Fruit fly (Drosophila melanogaster) whole organism, embryonic: ENCODE data around the gene MsR2.

ENCODE experiments used
- ATbp ChIP-seq: fragments of 200-800 bp; sonication (Bioruptor generic); optimal IDR thresholded peaks from 2 replicates; lab custom pipeline; 2017; ENCODE audit warnings: missing biosample characterization, mild to moderate bottlenecking, missing genetic modification characterization, missing genetic modification reagents
- BEAF-32 ChIP-seq: fragments of 200-800 bp; sonication (Bioruptor generic); optimal IDR thresholded peaks from 3 replicates; lab custom pipeline; 2017; ENCODE audit warnings: missing biosample characterization, missing genetic modification characterization, mild to moderate bottlenecking, moderate library complexity, missing genetic modification reagents
- CG12104 ChIP-seq: fragments of 200-800 bp; sonication (Bioruptor generic); optimal IDR thresholded peaks from 3 replicates; lab custom pipeline; 2016; ENCODE audit warnings: missing biosample characterization, missing genetic modification characterization
- CG1233 ChIP-seq: fragments of 200-800 bp; sonication (Bioruptor generic); optimal IDR thresholded peaks from 4 replicates; lab custom pipeline; 2018; ENCODE audit warnings: missing biosample characterization, mild to moderate bottlenecking, missing genetic modification characterization
- CG15696 ChIP-seq: fragments of 200-800 bp; sonication (Bioruptor generic); optimal IDR thresholded peaks from 2 replicates; lab custom pipeline; 2019; ENCODE audit warnings: missing biosample characterization, mild to moderate bottlenecking, missing genetic modification characterization, moderate library complexity
- CG16863 ChIP-seq: fragments of 200-800 bp; sonication (Bioruptor generic); optimal IDR thresholded peaks from 3 replicates; lab custom pipeline; 2016; ENCODE audit warnings: missing biosample characterization, missing genetic modification characterization
- CG1792 ChIP-seq: fragments of 200-800 bp; sonication (Bioruptor generic); optimal IDR thresholded peaks from 2 replicates; lab custom pipeline; 2016; ENCODE audit warnings: missing biosample characterization, missing genetic modification characterization
- CG30431 ChIP-seq: fragments of 200-800 bp; sonication (Bioruptor generic); optimal IDR thresholded peaks from 2 replicates; lab custom pipeline; 2017; ENCODE audit warnings: missing biosample characterization, missing genetic modification characterization
- CG3726 ChIP-seq: fragments of 200-800 bp; sonication (Bioruptor generic); IDR thresholded peaks from 3 replicates; pipeline ENCODE4, ENCODE4 v1.3.6; 2022; ENCODE audit warnings: missing biosample characterization, missing genetic modification characterization
- CG7372 ChIP-seq: fragments of 200-800 bp; sonication (Bioruptor generic); IDR thresholded peaks from 2 replicates; pipeline ENCODE4 v1.3.6; 2022; ENCODE audit warnings: missing biosample characterization, missing genetic modification characterization
- CG8089 ChIP-seq: fragments of 200-800 bp; sonication (Bioruptor generic); optimal IDR thresholded peaks from 3 replicates; lab custom pipeline; 2016; ENCODE audit warnings: missing biosample characterization, missing genetic modification characterization
- CG9797 ChIP-seq: fragments of 200-800 bp; sonication (Bioruptor generic); optimal IDR thresholded peaks from 3 replicates; lab custom pipeline; 2018; ENCODE audit warnings: missing biosample characterization, mild to moderate bottlenecking, missing genetic modification characterization
- D ChIP-seq, 2 experiments: fragments of 200-800 bp in 1 of 2; fragments of >200 bp in 1 of 2; sonication (Bioruptor generic) in 1 of 2; optimal IDR thresholded peaks; 2 replicates in 1 of 2; 3 replicates in 1 of 2; lab custom pipeline; 2017; ENCODE audit warnings: mild to moderate bottlenecking in 1 of 2, missing biosample characterization in 1 of 2, missing genetic modification characterization in 1 of 2, missing genetic modification reagents in 1 of 2
- HLH54F ChIP-seq: fragments of 200-800 bp; sonication (Bioruptor generic); optimal IDR thresholded peaks from 3 replicates; lab custom pipeline; 2016; ENCODE audit warnings: missing biosample characterization, missing genetic modification characterization
- Hmr ChIP-seq: fragments of 200-800 bp; sonication (Bioruptor generic); optimal IDR thresholded peaks from 3 replicates; lab custom pipeline; 2017; ENCODE audit warnings: mild to moderate bottlenecking, missing biosample characterization, missing genetic modification reagents, missing genetic modification characterization
- Jarid2 ChIP-seq: fragments of 200-800 bp; sonication (Bioruptor generic); optimal IDR thresholded peaks from 3 replicates; lab custom pipeline; 2017; ENCODE audit warnings: mild to moderate bottlenecking, missing biosample characterization, missing genetic modification reagents, missing genetic modification characterization
- Mad ChIP-seq: fragments of 200-800 bp; sonication (Bioruptor generic); optimal IDR thresholded peaks from 2 replicates; lab custom pipeline; 2016; ENCODE audit warnings: missing biosample characterization, missing genetic modification characterization
- Sin3A ChIP-seq: fragments of >200 bp; optimal IDR thresholded peaks from 2 replicates; lab custom pipeline; 2018
- Taf1 ChIP-seq: fragments of 200-800 bp; sonication (Bioruptor generic); IDR thresholded peaks from 2 replicates; pipeline ENCODE4 v1.3.6; 2022; ENCODE audit warnings: missing biosample characterization, missing genetic modification characterization
- ac ChIP-seq: fragments of 200-800 bp; sonication (Bioruptor generic); optimal IDR thresholded peaks from 3 replicates; lab custom pipeline; 2017; ENCODE audit warnings: missing biosample characterization, mild to moderate bottlenecking, missing genetic modification characterization
- aop ChIP-seq: fragments of 200-800 bp; sonication (Bioruptor generic); IDR thresholded peaks from 2 replicates; pipeline ENCODE4 v1.3.6; 2022; ENCODE audit warnings: missing biosample characterization, missing genetic modification characterization
- br ChIP-seq: fragments of >200 bp; optimal IDR thresholded peaks from 2 replicates; lab custom pipeline; 2017
- ems ChIP-seq: fragments of 200-800 bp; sonication (Bioruptor generic); optimal IDR thresholded peaks from 3 replicates; lab custom pipeline; 2016; ENCODE audit warnings: missing biosample characterization, missing genetic modification characterization
- esg ChIP-seq: fragments of 200-800 bp; sonication (Bioruptor generic); conservative IDR thresholded peaks from 2 replicates; pipeline ENCODE4 v1.3.6; 2022; ENCODE audit warnings: missing biosample characterization, missing genetic modification characterization
- ewg ChIP-seq: fragments of 200-800 bp; sonication (Bioruptor generic); optimal IDR thresholded peaks from 3 replicates; lab custom pipeline; 2017; ENCODE audit warnings: mild to moderate bottlenecking, missing biosample characterization, missing genetic modification reagents, missing genetic modification characterization
- exex ChIP-seq: fragments of 200-800 bp; sonication (Bioruptor generic); optimal IDR thresholded peaks from 4 replicates; lab custom pipeline; 2018; ENCODE audit warnings: missing biosample characterization, mild to moderate bottlenecking, missing genetic modification characterization, moderate library complexity
- ham ChIP-seq: fragments of 200-800 bp; sonication (Bioruptor generic); IDR thresholded peaks from 2 replicates; pipeline ENCODE4 v1.3.6; 2022; ENCODE audit warnings: missing biosample characterization, missing genetic modification characterization
- jigr1 ChIP-seq: fragments of 200-800 bp; sonication (Bioruptor generic); IDR thresholded peaks from 3 replicates; pipeline ENCODE4 v1.3.6; 2022; ENCODE audit warnings: missing biosample characterization, missing genetic modification characterization
- knrl ChIP-seq: fragments of 200-800 bp; sonication (Bioruptor generic); IDR thresholded peaks from 3 replicates; pipeline ENCODE4 v1.3.6; 2022; ENCODE audit warnings: missing biosample characterization, missing genetic modification characterization; ENCODE audit not compliant: partially characterized antibody
- mirr ChIP-seq: fragments of 200-800 bp; sonication (Bioruptor generic); optimal IDR thresholded peaks from 3 replicates; lab custom pipeline; 2018; ENCODE audit warnings: missing biosample characterization, mild to moderate bottlenecking, missing genetic modification characterization
- org-1 ChIP-seq: fragments of 200-800 bp; sonication (Bioruptor generic); optimal IDR thresholded peaks from 2 replicates; lab custom pipeline; 2017; ENCODE audit warnings: missing biosample characterization, missing genetic modification characterization
- pfk ChIP-seq: fragments of 200-800 bp; sonication (Bioruptor generic); optimal IDR thresholded peaks from 2 replicates; lab custom pipeline; 2018; ENCODE audit warnings: missing biosample characterization, mild to moderate bottlenecking, missing genetic modification characterization, moderate library complexity
- prd ChIP-seq, 3 experiments: fragments of >200 bp in 2 of 3; fragments of 200-800 bp in 1 of 3; sonication (Bioruptor generic) in 1 of 3; optimal IDR thresholded peaks in 2 of 3; IDR thresholded peaks in 1 of 3; 2 replicates in 2 of 3; 3 replicates in 1 of 3; pipeline versions ENCODE4 v1.3.6 to Lab custom; 2017 to 2022; ENCODE audit warnings: missing biosample characterization in 1 of 3, missing genetic modification characterization in 1 of 3
- row ChIP-seq: fragments of 200-800 bp; sonication (Bioruptor generic); IDR thresholded peaks from 3 replicates; pipeline ENCODE4 v1.3.6; 2022; ENCODE audit warnings: missing biosample characterization, missing genetic modification characterization
- sna ChIP-seq: fragments of 200-800 bp; sonication (Bioruptor generic); IDR thresholded peaks from 2 replicates; pipeline ENCODE4 v1.3.6; 2022; ENCODE audit warnings: missing biosample characterization, missing genetic modification characterization; ENCODE audit not compliant: partially characterized antibody
- tap ChIP-seq: fragments of 200-800 bp; optimal IDR thresholded peaks from 3 replicates; lab custom pipeline; 2019; ENCODE audit warnings: missing biosample characterization, mild to moderate bottlenecking, missing genetic modification characterization, moderate library complexity
- yki ChIP-seq: fragments of >200 bp; optimal IDR thresholded peaks from 3 replicates; lab custom pipeline; 2018

Gene MsR2

DNA sequence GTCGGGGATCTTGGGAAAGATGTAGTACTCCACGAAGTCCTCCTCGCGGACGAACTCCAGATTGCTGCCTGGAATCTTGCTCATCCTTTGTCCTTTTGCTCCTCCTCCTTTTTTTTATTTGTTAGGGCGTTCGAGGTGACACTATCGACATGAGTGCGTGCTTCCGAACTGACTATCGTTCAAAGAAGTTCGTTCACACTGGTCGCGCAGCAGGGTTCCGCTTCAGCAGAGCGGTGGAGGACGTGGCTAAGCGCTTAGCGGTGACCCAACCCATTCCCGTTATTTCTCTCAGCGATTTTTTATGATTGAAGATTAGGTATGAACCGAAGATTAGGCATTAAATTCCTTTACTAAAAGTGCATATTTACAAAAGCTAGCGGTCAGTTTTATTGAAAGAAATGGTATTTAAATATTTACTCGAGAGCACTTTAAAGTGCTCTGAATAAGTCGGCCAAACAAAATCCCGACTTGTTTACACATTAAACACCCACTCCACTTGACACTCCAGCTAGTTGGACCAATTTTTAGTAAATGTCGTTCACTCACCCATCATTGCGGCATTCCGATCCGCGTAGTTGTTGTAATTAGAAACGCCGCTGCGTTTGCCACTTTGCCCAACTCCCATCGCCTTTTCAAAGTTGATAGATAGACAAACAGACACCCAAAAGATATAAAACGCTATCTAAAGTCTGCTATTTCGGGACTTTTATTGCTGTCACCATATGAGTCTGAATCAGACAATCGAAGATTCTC is 16.8 kb upstream of the MsR2 start, which contains the start of the genes ecd and CG13806 (continued):
- no peak for TF ChIP-seq prd (optimal IDR thresholded peaks at IDR 0.05; lab: Kevin White, UChicago)
- peak; percentile 39; the same call in 1 of the 3 replicates for TF ChIP-seq prd (GFP tag; IDR thresholded peaks at IDR 0.05; lab: Robert Waterston, UW)
- no peak for TF ChIP-seq yki (lab: Kevin White, UChicago)
- TF ChIP-seq CG1792 (GFP tag; lab: Kevin White, UChicago): no peak
- TF ChIP-seq HLH54F (GFP tag; lab: Kevin White, UChicago): peak; percentile 30
- no peak for TF ChIP-seq org-1
- TF ChIP-seq D (optimal IDR thresholded peaks at IDR 0.05; lab: Kevin White, UChicago): no peak
- TF ChIP-seq D (GFP tag; optimal IDR thresholded peaks at IDR 0.05; lab: Kevin White, UChicago): no peak
- no peak for TF ChIP-seq pfk (GFP tag; lab: Kevin White, UChicago)
- TF ChIP-seq sna: peak; percentile 92
- TF ChIP-seq Sin3A: peak; percentile 62

DNA sequence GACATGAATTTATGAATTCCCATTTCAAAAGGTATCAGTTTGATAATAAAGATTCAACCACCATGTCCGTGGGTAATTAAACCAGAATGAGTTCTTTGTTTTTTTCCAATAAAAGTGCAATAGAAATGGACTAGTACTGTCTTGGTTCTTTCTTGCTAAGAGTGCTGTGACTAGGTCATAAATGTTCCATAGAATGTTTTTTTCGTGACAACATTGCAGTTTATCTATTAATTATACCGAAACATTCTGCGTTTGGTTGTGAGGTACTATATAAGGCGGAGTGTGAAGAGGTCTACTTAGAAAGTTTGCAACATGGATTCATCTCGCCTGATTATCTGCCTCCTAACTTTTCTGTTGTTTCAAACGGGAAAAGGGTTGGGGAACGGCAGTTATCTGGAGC is 15.1 kb upstream of the MsR2 start, which contains the start of gene obst-I:
Gene obst-I, plus strand, starts transcription at position 301 of the 400 bp plus-strand sequence.
- TF ChIP-seq ATbp (GFP tag; lab: Kevin White, UChicago) (no peak), Hmr (no peak), CG9797 (GFP tag; lab: Kevin White, UChicago) (no peak), esg (GFP tag; lab: Robert Waterston, UW) (no peak), CG16863 (GFP tag; lab: Kevin White, UChicago) (no peak), CG15696 (tag; lab: Kevin White, UChicago) (no peak), Jarid2 (GFP tag; lab: Kevin White, UChicago) (no peak), CG8089 (GFP tag; lab: Kevin White, UChicago) (no peak), CG30431 (GFP tag; lab: Kevin White, UChicago) (no peak), CG3726 (GFP tag; lab: Robert Waterston, UW) (no peak), ham (GFP tag; lab: Robert Waterston, UW) (no peak), CG1233 (GFP tag; lab: Kevin White, UChicago) (no peak), knrl (no peak), ems (no peak), ac (GFP tag; lab: Kevin White, UChicago) (no peak), jigr1 (GFP tag; lab: Robert Waterston, UW) (no peak), tap (tag; lab: Kevin White, UChicago) (no peak), Taf1 (GFP tag; lab: Robert Waterston, UW) (no peak), row (GFP tag; lab: Robert Waterston, UW) (no peak), BEAF-32 (GFP tag; lab: Kevin White, UChicago) (no peak)
- TF ChIP-seq, all 482 proteins: peak for 0

DNA sequence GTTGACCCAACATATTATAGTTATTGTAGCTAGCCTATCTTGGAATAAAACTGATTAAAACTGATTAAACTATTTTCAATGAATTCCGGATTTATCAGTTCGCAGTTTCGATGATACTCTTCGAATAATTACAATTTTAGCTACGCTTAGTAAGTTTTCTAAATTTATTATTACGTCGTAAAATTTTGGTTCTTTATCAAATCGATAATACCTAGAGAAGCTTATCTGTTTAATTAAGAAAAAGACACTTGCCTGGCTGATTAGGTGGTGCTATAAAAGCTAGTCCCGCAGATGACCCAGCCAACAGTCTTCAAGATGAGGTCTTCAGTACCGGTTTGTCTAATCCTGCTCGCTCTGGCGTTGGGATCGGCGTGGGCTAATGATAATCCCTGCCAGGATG is 14.2 kb upstream of the MsR2 start, which contains the start of gene CG32302:
Gene CG32302, plus strand, starts transcription at position 301 of the 400 bp plus-strand sequence.
- TF ChIP-seq Mad (GFP tag; lab: Kevin White, UChicago): no peak
- TF ChIP-seq exex (tag; lab: Kevin White, UChicago): peak; percentile 14

DNA sequence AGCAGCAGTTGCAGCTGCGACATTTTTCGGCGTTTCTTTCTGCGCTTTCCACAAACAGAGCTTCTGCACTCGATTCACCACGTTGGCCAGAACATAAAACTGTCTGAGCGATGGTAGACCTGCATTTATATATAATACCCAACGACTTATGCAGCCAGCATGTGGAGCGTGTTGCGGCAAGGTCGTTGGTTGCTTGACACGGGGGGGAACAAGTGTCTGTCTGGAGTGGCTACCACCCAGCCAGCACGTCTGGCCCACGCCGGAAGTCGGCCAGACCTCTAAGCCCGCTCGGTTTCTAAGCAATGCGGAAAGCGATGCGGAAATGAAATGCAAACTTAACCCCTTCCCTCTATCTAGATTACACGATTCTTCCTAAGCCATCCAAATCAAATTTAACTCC is 10.0 kb upstream of the MsR2 start, which contains the start of gene yellow-g:
Gene yellow-g, minus strand, starts transcription at position 101 of the 400 bp plus-strand sequence.
- TF ChIP-seq aop (GFP tag; lab: Robert Waterston, UW): no peak
- TF ChIP-seq mirr (GFP tag; lab: Kevin White, UChicago): no peak
- no peak for TF ChIP-seq ewg (GFP tag; lab: Kevin White, UChicago)
- TF ChIP-seq CG7372: no peak
- no peak for TF ChIP-seq CG12104 (GFP tag; lab: Kevin White, UChicago)
- no peak for TF ChIP-seq br (lab: Kevin White, UChicago)
- TF ChIP-seq, all 482 proteins: peak for 0
